Fruit fly (Drosophila melanogaster) whole organism, embryonic: ENCODE measurements around the gene svp.

ENCODE experiments used
- CG17802 ChIP-seq: fragments of 200-800 bp; sonication (Bioruptor generic); optimal IDR thresholded peaks from 2 replicates; lab custom pipeline; 2018; ENCODE audit warnings: missing biosample characterization, mild to moderate bottlenecking, missing genetic modification characterization, moderate library complexity
- CG2889 ChIP-seq: fragments of 200-800 bp; sonication (Bioruptor generic); IDR thresholded peaks from 3 replicates; pipeline ENCODE4 v1.3.6; 2022; ENCODE audit warnings: missing biosample characterization, missing genetic modification characterization
- CG9817 ChIP-seq: fragments of 200-800 bp; sonication (Bioruptor generic); optimal IDR thresholded peaks from 2 replicates; lab custom pipeline; 2018; ENCODE audit warnings: missing biosample characterization, mild to moderate bottlenecking, missing genetic modification characterization, moderate library complexity
- bcd ChIP-seq: fragments of 200-800 bp; sonication (Bioruptor generic); optimal IDR thresholded peaks from 2 replicates; lab custom pipeline; 2017; ENCODE audit warnings: missing biosample characterization, mild to moderate bottlenecking, missing genetic modification characterization
- bsh ChIP-seq, 2 experiments: fragments of 200-800 bp; sonication (Bioruptor generic); optimal IDR thresholded peaks; 2 replicates each; lab custom pipeline; 2017 to 2018; ENCODE audit warnings: mild to moderate bottlenecking in 2 of 2, missing biosample characterization in 2 of 2, missing genetic modification characterization in 2 of 2, moderate library complexity in 1 of 2
- chn ChIP-seq: fragments of 200-800 bp; sonication (Bioruptor generic); optimal IDR thresholded peaks from 2 replicates; lab custom pipeline; 2016; ENCODE audit warnings: missing biosample characterization, missing genetic modification characterization

- no peak for TF ChIP-seq CG2889 (GFP tag; lab: Robert Waterston, UW)
- TF ChIP-seq chn (GFP tag; lab: Kevin White, UChicago), result no peak
- no peak for TF ChIP-seq bsh (GFP tag; optimal IDR thresholded peaks at IDR 0.05; lab: Kevin White, UChicago)
- TF ChIP-seq CG9817 (tag; lab: Kevin White, UChicago), result no peak
- TF ChIP-seq bcd (GFP tag; lab: Kevin White, UChicago), result no peak
- no peak for TF ChIP-seq CG17802 (tag; lab: Kevin White, UChicago)
Measured at dm6 chr3R:12259013-12259412, 476 bp downstream of the svp start.
